Fruit fly (Drosophila melanogaster) Kc167 (cell line): ENCODE data around the gene mRpS14.

Experiments used
- h ChIP-seq: fragments of >200 bp; optimal IDR thresholded peaks from 3 replicates; lab custom pipeline; 2018; ENCODE audit warnings: missing external identifiers
- psq ChIP-seq: fragments of >200 bp; optimal IDR thresholded peaks from 2 replicates; lab custom pipeline; 2017; ENCODE audit warnings: missing external identifiers
- ttk ChIP-seq: sonication (Bioruptor generic); optimal IDR thresholded peaks from 2 replicates; lab custom pipeline; 2017; ENCODE audit warnings: missing external identifiers

- TF ChIP-seq ttk (lab: Kevin White, UChicago) (no peak), psq (lab: Kevin White, UChicago) (no peak), h (lab: Kevin White, UChicago) (no peak)
These were observed at the start of gene mRpS14, which contains the start of gene Naa15-16 for dm6 chrX:19479869-19480326.
